Worm (Caenorhabditis elegans) whole organism, young adult: Measurements from ENCODE around the gene M6.4.

Source experiments
- C17E4.6 ChIP-seq: fragments of 200-800 bp; sonication (Bioruptor generic); IDR thresholded peaks from 2 replicates; pipeline ENCODE4 v1.3.6; 2022; ENCODE audit warnings: missing genetic modification reagents, missing genetic modification characterization, missing compliant biosample characterization
- T07F8.4 ChIP-seq: sonication (generic microtip); optimal IDR thresholded peaks from 2 replicates; lab custom pipeline; 2016; ENCODE audit warnings: mild to moderate bottlenecking, missing genetic modification characterization, moderate library complexity, missing compliant biosample characterization
- ceh-58 ChIP-seq: fragments of 200-800 bp; sonication (Bioruptor generic); IDR thresholded peaks from 2 replicates; pipeline ENCODE4 v1.3.6; 2022; ENCODE audit warnings: missing genetic modification characterization, missing compliant biosample characterization
- madf-3 ChIP-seq: fragments of 200-800 bp; sonication (Bioruptor generic); IDR thresholded peaks from 2 replicates; pipeline ENCODE4 v1.3.6; 2022; ENCODE audit warnings: missing genetic modification reagents, missing genetic modification characterization, missing compliant biosample characterization
- rec-8 ChIP-seq, 2 experiments: sonication (generic microtip); optimal IDR thresholded peaks; 2 replicates each; lab custom pipeline; 2016; ENCODE audit warnings: mild to moderate bottlenecking in 2 of 2, missing genetic modification characterization in 2 of 2, missing genetic modification reagents in 2 of 2, missing genotype in 2 of 2, missing biosample characterization in 1 of 2, missing compliant biosample characterization in 1 of 2, moderate library complexity in 1 of 2
- unc-62 ChIP-seq: fragments of 150-350 bp; optimal IDR thresholded peaks from 2 replicates; lab custom pipeline; 2014; ENCODE audit warnings: missing biosample characterization, missing genetic modification reagents, missing genetic modification characterization
- zim-3 ChIP-seq: sonication (generic microtip); optimal IDR thresholded peaks from 2 replicates; lab custom pipeline; 2017; ENCODE audit warnings: mild to moderate bottlenecking, missing genetic modification characterization, moderate library complexity, missing compliant biosample characterization
- ztf-18 ChIP-seq: sonication (generic microtip); optimal IDR thresholded peaks from 2 replicates; lab custom pipeline; 2016; ENCODE audit warnings: missing genotype, mild to moderate bottlenecking, missing genetic modification characterization, missing compliant biosample characterization
- ztf-6 ChIP-seq: fragments of 200-800 bp; sonication (Bioruptor generic); IDR thresholded peaks from 2 replicates; pipeline ENCODE4 v1.3.6; 2022; ENCODE audit warnings: missing genetic modification reagents, missing genetic modification characterization, missing compliant biosample characterization

DNA sequence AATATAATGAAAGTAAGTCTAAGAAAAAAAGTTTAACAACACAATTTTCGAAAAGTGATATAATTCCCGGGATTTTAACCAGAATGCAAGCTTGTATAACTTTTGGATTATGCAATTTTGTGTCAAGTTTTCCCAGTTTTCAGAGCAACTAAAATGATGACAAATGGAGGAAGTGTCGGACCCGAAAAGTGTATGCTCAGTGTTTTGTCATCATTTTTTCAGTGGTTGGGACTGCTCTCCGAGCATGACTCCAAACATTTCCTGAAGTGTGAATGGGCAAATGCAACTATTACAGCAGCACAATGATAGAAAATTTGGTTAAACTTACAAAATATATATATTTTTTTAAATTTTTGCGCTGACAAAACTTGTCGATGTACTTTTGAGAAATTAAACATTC, 37.9 kb upstream of the M6.4 start:
- no peak for TF ChIP-seq ztf-6
- TF ChIP-seq madf-3 (GFP tag; lab: Robert Waterston, UW) = no peak
- TF ChIP-seq unc-62 (GFP tag; lab: Kevin White, UChicago) = no peak
- TF ChIP-seq ceh-58 (GFP tag; lab: Robert Waterston, UW) = no peak
- TF ChIP-seq C17E4.6 (GFP tag; lab: Robert Waterston, UW) = no peak
- no peak for TF ChIP-seq rec-8 (tag; optimal IDR thresholded peaks at IDR 0.05; lab: Kevin White, UChicago)
- no peak for TF ChIP-seq ztf-18 (tag; lab: Kevin White, UChicago)
- TF ChIP-seq zim-3 (tag; lab: Kevin White, UChicago) = no peak
- no peak for TF ChIP-seq T07F8.4 (tag; lab: Kevin White, UChicago)
